Worm (Caenorhabditis elegans) whole organism, mixed stage, embryonic: ENCODE data around the gene F07F6.4.

ENCODE experiments used
- M03D4.4 ChIP-seq: sonication (generic microtip); optimal IDR thresholded peaks from 2 replicates; lab custom pipeline; 2017; ENCODE audit warnings: mild to moderate bottlenecking, missing genetic modification characterization, missing compliant biosample characterization
- bed-3 ChIP-seq: fragments of 200-800 bp; sonication (Bioruptor generic); optimal IDR thresholded peaks from 3 replicates; lab custom pipeline; 2018; ENCODE audit warnings: mild to moderate bottlenecking, missing genetic modification characterization, moderate library complexity, missing compliant biosample characterization
- ceh-39 ChIP-seq: fragments of 150-350 bp; optimal IDR thresholded peaks from 2 replicates; lab custom pipeline; 2014; ENCODE audit warnings: missing biosample characterization, missing genetic modification characterization
- ceh-43 ChIP-seq: fragments of 200-800 bp; sonication (Bioruptor generic); optimal IDR thresholded peaks from 2 replicates; lab custom pipeline; 2018; ENCODE audit warnings: mild to moderate bottlenecking, missing genetic modification characterization, moderate library complexity, missing compliant biosample characterization
- ceh-83 ChIP-seq: fragments of 200-800 bp; sonication (Bioruptor generic); optimal IDR thresholded peaks from 2 replicates; lab custom pipeline; 2018; ENCODE audit warnings: mild to moderate bottlenecking, missing genetic modification characterization, missing compliant biosample characterization
- ces-1 ChIP-seq: fragments of 150-350 bp; optimal IDR thresholded peaks from 2 replicates; lab custom pipeline; 2014; ENCODE audit warnings: missing biosample characterization, missing genetic modification reagents, missing genetic modification characterization
- cnd-1 ChIP-seq: fragments of 200-800 bp; sonication (Bioruptor generic); optimal IDR thresholded peaks from 2 replicates; lab custom pipeline; 2018; ENCODE audit warnings: mild to moderate bottlenecking, missing genetic modification characterization, missing compliant biosample characterization
- drap-1 ChIP-seq: fragments of 200-800 bp; sonication (Bioruptor generic); optimal IDR thresholded peaks from 3 replicates; lab custom pipeline; 2018; ENCODE audit warnings: mild to moderate bottlenecking, missing genetic modification characterization, missing compliant biosample characterization
- elt-1 ChIP-seq: sonication (generic microtip); optimal IDR thresholded peaks from 2 replicates; lab custom pipeline; 2017; ENCODE audit warnings: missing genetic modification characterization, mild to moderate bottlenecking, missing compliant biosample characterization, antibody characterized with exemption, moderate library complexity, borderline replicate concordance; ENCODE audit not compliant: insufficient read depth
- flh-1 ChIP-seq: fragments of 200-800 bp; sonication (Bioruptor generic); optimal IDR thresholded peaks from 2 replicates; lab custom pipeline; 2018; ENCODE audit warnings: mild to moderate bottlenecking, missing genetic modification characterization, moderate library complexity, missing compliant biosample characterization
- ham-2 ChIP-seq: fragments of 200-800 bp; sonication (Bioruptor generic); optimal IDR thresholded peaks from 2 replicates; lab custom pipeline; 2018; ENCODE audit warnings: mild to moderate bottlenecking, missing genetic modification characterization, missing compliant biosample characterization
- hlh-1 ChIP-seq: fragments of 150-350 bp; optimal IDR thresholded peaks from 2 replicates; lab custom pipeline; 2014; ENCODE audit warnings: missing biosample characterization, missing genetic modification reagents, missing genetic modification characterization
- lin-13 ChIP-seq: fragments of 150-350 bp; optimal IDR thresholded peaks from 2 replicates; lab custom pipeline; 2014; ENCODE audit warnings: missing biosample characterization, missing genetic modification characterization
- lin-32 ChIP-seq: fragments of 200-800 bp; sonication (Bioruptor generic); optimal IDR thresholded peaks from 2 replicates; lab custom pipeline; 2018; ENCODE audit warnings: mild to moderate bottlenecking, missing genetic modification characterization, missing compliant biosample characterization
- lsy-2 ChIP-seq: fragments of 150-350 bp; optimal IDR thresholded peaks from 2 replicates; lab custom pipeline; 2014; ENCODE audit warnings: missing biosample characterization, missing genetic modification characterization
- mab-5 ChIP-seq: fragments of 150-350 bp; optimal IDR thresholded peaks from 2 replicates; lab custom pipeline; 2014; ENCODE audit warnings: missing biosample characterization, missing genetic modification characterization
- mep-1 ChIP-seq: fragments of 150-350 bp; optimal IDR thresholded peaks from 2 replicates; lab custom pipeline; 2017; ENCODE audit warnings: missing biosample characterization, missing genetic modification reagents, missing genetic modification characterization, inconsistent platforms
- mls-2 ChIP-seq: sonication (generic microtip); optimal IDR thresholded peaks from 2 replicates; lab custom pipeline; 2016; ENCODE audit warnings: mild to moderate bottlenecking, missing genetic modification characterization, moderate library complexity, missing compliant biosample characterization
- nhr-12 ChIP-seq: fragments of 150-350 bp; optimal IDR thresholded peaks from 2 replicates; lab custom pipeline; 2014; ENCODE audit warnings: missing biosample characterization, missing genetic modification characterization
- nhr-2 ChIP-seq: fragments of 150-350 bp; optimal IDR thresholded peaks from 2 replicates; lab custom pipeline; 2014; ENCODE audit warnings: missing biosample characterization, missing genetic modification characterization
- nhr-237 ChIP-seq: fragments of 150-350 bp; optimal IDR thresholded peaks from 2 replicates; lab custom pipeline; 2014; ENCODE audit warnings: missing biosample characterization, missing genetic modification characterization
- nhr-28 ChIP-seq: fragments of 150-350 bp; optimal IDR thresholded peaks from 2 replicates; lab custom pipeline; 2014; ENCODE audit warnings: missing biosample characterization, missing genetic modification characterization
- nhr-76 ChIP-seq: sonication (generic microtip); optimal IDR thresholded peaks from 2 replicates; lab custom pipeline; 2017; ENCODE audit warnings: missing biosample characterization, missing genetic modification characterization
- pha-4 ChIP-seq: fragments of 150-350 bp; optimal IDR thresholded peaks from 2 replicates; lab custom pipeline; 2018; ENCODE audit warnings: missing biosample characterization, missing genetic modification reagents, missing genetic modification characterization
- sem-2 ChIP-seq: fragments of 200-800 bp; sonication (Bioruptor generic); optimal IDR thresholded peaks from 2 replicates; lab custom pipeline; 2018; ENCODE audit warnings: mild to moderate bottlenecking, missing genetic modification characterization, missing compliant biosample characterization
- snpc-4 ChIP-seq: fragments of 150-350 bp; optimal IDR thresholded peaks from 2 replicates; lab custom pipeline; 2014; ENCODE audit warnings: missing biosample characterization, missing genetic modification characterization
- sptf-1 ChIP-seq: sonication (generic microtip); optimal IDR thresholded peaks from 2 replicates; lab custom pipeline; 2017; ENCODE audit warnings: mild to moderate bottlenecking, missing genetic modification characterization, moderate library complexity, missing compliant biosample characterization
- tbx-8 ChIP-seq: fragments of 200-800 bp; sonication (Bioruptor generic); optimal IDR thresholded peaks from 2 replicates; lab custom pipeline; 2018; ENCODE audit warnings: mild to moderate bottlenecking, missing genetic modification characterization, moderate library complexity, missing compliant biosample characterization
- unc-120 ChIP-seq: sonication (generic microtip); optimal IDR thresholded peaks from 2 replicates; lab custom pipeline; 2017; ENCODE audit warnings: missing genetic modification characterization, missing compliant biosample characterization; ENCODE audit not compliant: poor library complexity, severe bottlenecking
- unc-39 ChIP-seq: fragments of 150-350 bp; optimal IDR thresholded peaks from 2 replicates; lab custom pipeline; 2014; ENCODE audit warnings: missing biosample characterization, missing genetic modification characterization
- unc-62 ChIP-seq: fragments of 150-350 bp; optimal IDR thresholded peaks from 2 replicates; lab custom pipeline; 2014; ENCODE audit warnings: missing biosample characterization, missing genetic modification reagents, missing genetic modification characterization
- ztf-11 ChIP-seq: fragments of 150-350 bp; optimal IDR thresholded peaks from 2 replicates; lab custom pipeline; 2014; ENCODE audit warnings: missing biosample characterization, missing genetic modification characterization

Gene F07F6.4

DNA sequence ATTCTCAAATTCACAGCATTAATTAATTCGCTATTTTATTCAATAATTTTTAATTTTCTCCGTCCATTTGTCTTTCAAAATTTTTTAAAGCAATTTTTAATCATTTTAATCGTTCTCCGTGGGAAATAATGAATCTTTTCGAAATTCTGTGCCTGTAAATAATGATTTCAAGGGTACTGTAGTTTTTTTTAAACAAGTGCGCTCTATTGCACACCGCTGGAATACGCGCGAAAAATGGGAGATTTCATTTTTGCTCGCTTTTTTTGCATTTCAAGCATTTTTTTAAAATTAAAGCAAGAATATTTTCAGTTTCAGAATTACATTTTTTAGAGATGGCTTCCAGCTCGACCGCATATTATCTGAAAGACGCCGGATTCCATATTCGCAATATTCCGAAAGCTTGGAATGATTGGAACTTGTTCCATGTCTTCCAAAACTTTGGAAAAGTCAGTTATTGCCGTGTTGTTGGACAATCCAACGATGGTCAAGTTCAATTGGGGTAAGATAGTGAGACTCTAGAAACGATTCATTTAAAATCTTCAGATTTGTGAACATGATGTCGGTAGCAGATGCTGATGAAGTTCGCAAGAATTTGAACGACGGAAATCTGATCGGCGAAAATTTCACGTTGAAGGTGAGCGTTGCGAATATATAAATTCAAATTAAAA, 8.3 kb downstream of the F07F6.4 start, which contains the start of gene tofu-6:
tofu-6 (plus strand) TSS at position 302 of the 668 bp plus-strand sequence.
- TF ChIP-seq lsy-2 (tag; lab: Kevin White, UChicago) (peak; percentile 79), mep-1 (no peak)

DNA sequence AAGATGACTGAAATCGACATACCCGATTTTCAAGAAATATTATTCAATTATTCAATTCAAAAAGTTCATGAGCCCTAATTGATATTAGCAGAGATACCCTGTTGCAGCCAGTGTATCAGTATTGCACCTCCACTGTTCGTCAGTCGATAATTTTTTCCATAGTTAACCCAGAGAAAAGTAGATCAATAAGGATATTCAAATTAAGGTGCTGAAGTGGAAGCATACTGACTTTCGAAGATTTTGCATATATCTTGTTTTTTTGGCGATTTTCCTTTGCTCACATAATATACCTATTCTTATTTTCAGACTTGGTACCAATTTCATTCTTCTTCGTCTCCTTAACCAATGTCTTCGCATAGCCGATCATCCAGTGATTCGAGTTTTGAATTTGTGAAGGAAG, 10.4 kb downstream of the F07F6.4 start, which contains the start of gene EEED8.15:
EEED8.15 (plus strand) TSS at position 301 of the 400 bp plus-strand sequence.
- TF ChIP-seq sptf-1 (tag; lab: Kevin White, UChicago): no peak
- TF ChIP-seq nhr-28: no peak
- no peak for TF ChIP-seq cnd-1 (tag; lab: Kevin White, UChicago)
- TF ChIP-seq ces-1 (GFP tag; lab: Kevin White, UChicago): no peak
- TF ChIP-seq drap-1 (GFP tag; lab: Kevin White, UChicago): no peak
- no peak for TF ChIP-seq tbx-8 (GFP tag; lab: Kevin White, UChicago)
- TF ChIP-seq ham-2 (GFP tag; lab: Kevin White, UChicago): no peak
- TF ChIP-seq, all 35 proteins: peak for 0

DNA sequence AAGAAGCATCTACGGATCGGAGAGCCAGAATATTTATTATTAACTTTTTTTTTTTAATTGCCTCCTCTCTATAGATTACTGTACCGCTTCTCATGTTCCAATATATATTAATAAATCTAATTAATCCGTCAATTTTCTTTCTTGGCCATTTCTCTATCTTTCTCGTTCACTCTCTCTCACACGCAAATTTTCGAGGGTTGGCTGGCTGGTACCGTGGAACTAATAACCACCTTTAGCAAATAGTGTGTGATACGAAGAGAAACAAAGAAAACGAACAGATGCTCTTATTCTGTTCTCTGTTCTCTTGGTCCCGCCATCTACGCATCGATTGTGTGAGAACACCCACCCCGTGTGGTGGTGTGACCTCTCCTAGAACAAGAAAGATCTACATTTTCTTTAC, 11.1 kb downstream of the F07F6.4 start:
- TF ChIP-seq lin-13 (tag; lab: Kevin White, UChicago) (peak; percentile 25), elt-1 (tag; lab: Kevin White, UChicago) (no peak), cnd-1 (tag; lab: Kevin White, UChicago) (peak; percentile 84), ceh-43 (peak; percentile 59), nhr-2 (tag; lab: Kevin White, UChicago) (no peak), mls-2 (peak; percentile 52), nhr-28 (no peak), unc-62 (GFP tag; lab: Kevin White, UChicago) (no peak), ztf-11 (tag; lab: Kevin White, UChicago) (peak; percentile 13), ces-1 (GFP tag; lab: Kevin White, UChicago) (peak; percentile 89), M03D4.4 (tag; lab: Kevin White, UChicago) (no peak), ceh-39 (tag; lab: Kevin White, UChicago) (peak; percentile 18), mep-1 (no peak), flh-1 (no peak), hlh-1 (tag; lab: Kevin White, UChicago) (peak; percentile 75), ceh-83 (GFP tag; lab: Kevin White, UChicago) (no peak), mab-5 (tag; lab: Kevin White, UChicago) (no peak), bed-3 (GFP tag; lab: Kevin White, UChicago) (no peak), nhr-237 (tag; lab: Kevin White, UChicago) (no peak), lsy-2 (tag; lab: Kevin White, UChicago) (no peak), unc-120 (tag; lab: Kevin White, UChicago) (peak; percentile 14), pha-4 (tag; lab: Kevin White, UChicago) (no peak), nhr-12 (no peak), lin-32 (GFP tag; lab: Kevin White, UChicago) (peak; percentile 67)

DNA sequence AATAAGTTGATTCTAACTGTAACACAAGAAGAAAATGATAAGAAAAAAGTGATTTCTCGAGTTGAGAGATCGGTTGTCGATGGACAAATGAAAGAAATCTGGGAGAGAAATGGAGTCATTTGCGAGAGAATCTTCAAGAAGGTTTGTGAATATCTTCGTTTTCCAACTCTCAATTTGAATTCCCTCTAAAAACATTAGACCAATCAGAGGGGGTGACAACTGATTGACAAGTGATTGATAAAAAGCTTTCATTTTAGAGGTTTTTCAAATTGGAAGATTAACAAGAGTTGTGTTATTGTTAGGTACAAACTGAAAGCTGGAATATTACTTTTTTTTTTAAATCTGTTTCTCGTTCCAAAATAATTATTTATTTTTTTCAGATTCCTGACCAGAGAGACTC, 11.5 kb downstream of the F07F6.4 start:
- TF ChIP-seq unc-62 (GFP tag; lab: Kevin White, UChicago) (peak; percentile 94), sem-2 (GFP tag; lab: Kevin White, UChicago) (no peak)

DNA sequence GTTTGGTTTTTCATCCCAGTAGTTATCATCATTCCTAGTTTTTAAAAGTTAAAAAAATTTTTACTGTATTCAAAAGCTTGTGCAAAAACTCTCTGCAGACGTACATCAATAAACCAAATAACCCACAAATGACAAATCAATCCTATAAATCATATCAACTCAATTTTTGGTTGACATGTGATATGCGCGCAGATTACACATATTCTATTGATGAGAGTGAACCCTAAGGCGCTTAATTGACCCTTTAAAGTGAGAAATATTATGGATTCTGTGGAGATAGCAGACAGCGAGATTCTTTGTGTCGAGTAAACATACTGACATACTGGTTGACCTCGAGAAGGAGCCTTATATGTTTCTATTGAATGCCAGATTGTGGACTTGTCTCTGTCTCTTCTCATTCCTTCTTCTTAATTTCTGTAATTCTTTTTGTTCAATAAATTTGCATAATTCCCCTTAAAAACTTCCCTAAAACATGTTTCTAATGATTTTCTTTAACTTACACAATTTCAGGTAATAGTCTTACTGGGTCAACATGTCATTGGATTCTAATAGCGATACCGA, 13.1 kb downstream of the F07F6.4 start, which contains the start of gene EEED8.2:
EEED8.2 (plus strand) TSS at position 511 of the 561 bp plus-strand sequence.
- TF ChIP-seq unc-120 (tag; lab: Kevin White, UChicago) (no peak), unc-62 (GFP tag; lab: Kevin White, UChicago) (peak; percentile 92), unc-39 (tag; lab: Kevin White, UChicago) (no peak), mep-1 (no peak), snpc-4 (tag; lab: Kevin White, UChicago) (no peak), pha-4 (tag; lab: Kevin White, UChicago) (peak; percentile 18), nhr-2 (tag; lab: Kevin White, UChicago) (peak; percentile 14), lin-32 (GFP tag; lab: Kevin White, UChicago) (no peak), ceh-83 (GFP tag; lab: Kevin White, UChicago) (no peak), nhr-76 (tag; lab: Kevin White, UChicago) (no peak), mab-5 (tag; lab: Kevin White, UChicago) (peak; percentile 64)
